Fruit fly (Drosophila melanogaster): ENCODE measurements around the gene CG2930.

CG2930 gene

dm6 chrX:3880645-3881316 is 12.0 kb downstream of the CG2930 start, which contains the start of gene VhaAC39-1:
TSS of gene VhaAC39-1 (plus strand) at chrX:3880748.
- TF ChIP-seq CG6175 (GFP tag; IDR thresholded peaks at IDR 0.05) (no peak), Gsc (GFP tag; IDR thresholded peaks at IDR 0.05) (no peak), CG15479 (GFP tag; optimal IDR thresholded peaks at IDR 0.05) (peak; percentile 26), CG5180 (GFP tag; optimal IDR thresholded peaks at IDR 0.05) (peak; percentile 8), chn (GFP tag; optimal IDR thresholded peaks at IDR 0.05) (no peak), CG4282 (GFP tag; optimal IDR thresholded peaks at IDR 0.05) (no peak), Fer1 (GFP tag; optimal IDR thresholded peaks at IDR 0.05) (no peak), CG6683 (GFP tag; optimal IDR thresholded peaks at IDR 0.05) (no peak), stwl (tag; optimal IDR thresholded peaks at IDR 0.05) (peak; percentile 27), kni (GFP tag; optimal IDR thresholded peaks at IDR 0.05) (no peak), onecut (GFP tag; IDR thresholded peaks at IDR 0.05) (peak; percentile 89), Mrtf (GFP tag; IDR thresholded peaks at IDR 0.05) (no peak), cwo (GFP tag; optimal IDR thresholded peaks at IDR 0.05) (no peak), CG4617 (GFP tag; optimal IDR thresholded peaks at IDR 0.05; ENCODE audit: borderline replicate concordance) (peak; percentile 62), CG8478 (optimal IDR thresholded peaks at IDR 0.05) (peak; percentile 37), CG4820 (GFP tag; optimal IDR thresholded peaks at IDR 0.05) (no peak), CG1603 (tag; optimal IDR thresholded peaks at IDR 0.05) (peak; percentile 37), BEAF-32 (GFP tag; optimal IDR thresholded peaks at IDR 0.05) (peak; percentile 20), MESR4 (GFP tag; optimal IDR thresholded peaks at IDR 0.05) (peak; percentile 92), CG12219 (GFP tag; optimal IDR thresholded peaks at IDR 0.05) (no peak), HLH4C (GFP tag; IDR thresholded peaks at IDR 0.05; ENCODE audit: partially characterized antibody) (0 out of 3 replicates have a peak, but pooled peaks have one; percentile 11), wor (GFP tag; IDR thresholded peaks at IDR 0.05) (no peak), CG9797 (GFP tag; optimal IDR thresholded peaks at IDR 0.05) (peak; percentile 31), pzg (GFP tag; optimal IDR thresholded peaks at IDR 0.05) (peak; percentile 67), Hr51 (GFP tag; optimal IDR thresholded peaks at IDR 0.05) (no peak), Fer2 (tag; optimal IDR thresholded peaks at IDR 0.05) (no peak), CG17186 (GFP tag; optimal IDR thresholded peaks at IDR 0.05) (peak; percentile 99), Oli (tag; optimal IDR thresholded peaks at IDR 0.05) (no peak), Usf (GFP tag; optimal IDR thresholded peaks at IDR 0.05) (peak; percentile 43), CG42726 (GFP tag; IDR thresholded peaks at IDR 0.05; ENCODE audit: partially characterized antibody) (no peak), tx (GFP tag; optimal IDR thresholded peaks at IDR 0.05) (no peak), D19B (GFP tag; optimal IDR thresholded peaks at IDR 0.05) (no peak), nom (GFP tag; optimal IDR thresholded peaks at IDR 0.05) (no peak), zen2 (GFP tag; IDR thresholded peaks at IDR 0.05; ENCODE audit: partially characterized antibody) (no peak), Dp (GFP tag; optimal IDR thresholded peaks at IDR 0.05) (peak; percentile 45), Opbp (GFP tag; IDR thresholded peaks at IDR 0.05; ENCODE audit: partially characterized antibody) (0 out of 3 replicates have a peak, but pooled peaks have one; percentile 30), CG8290 (GFP tag; optimal IDR thresholded peaks at IDR 0.05) (no peak), CG8290 (tag; optimal IDR thresholded peaks at IDR 0.05) (peak in 1 of 2 experiments; percentile 10), amos (GFP tag; IDR thresholded peaks at IDR 0.05; ENCODE audit: partially characterized antibody) (no peak), pho (GFP tag; optimal IDR thresholded peaks at IDR 0.05) (no peak), Dref (GFP tag; IDR thresholded peaks at IDR 0.05) (no peak), Myb (GFP tag; optimal IDR thresholded peaks at IDR 0.05) (peak; percentile 53), YL-1 (GFP tag; optimal IDR thresholded peaks at IDR 0.05) (peak; percentile 92), CG12659 (GFP tag; optimal IDR thresholded peaks at IDR 0.05) (peak; percentile 4), cg (GFP tag; optimal IDR thresholded peaks at IDR 0.05) (peak; percentile 83), Dll (GFP tag; IDR thresholded peaks at IDR 0.05; ENCODE audit: partially characterized antibody) (no peak), CG17385 (GFP tag; optimal IDR thresholded peaks at IDR 0.05) (peak; percentile 89), CG10654 (GFP tag; optimal IDR thresholded peaks at IDR 0.05) (no peak)

Measured in whole organism, embryonic.